Fruit fly (Drosophila melanogaster) whole organism, adult: ENCODE results near the gene CG6481.

Source experiments
- CG12768 ChIP-seq: fragments of 200-800 bp; sonication (Bioruptor generic); optimal IDR thresholded peaks from 2 replicates; lab custom pipeline; 2017; ENCODE audit warnings: missing biosample characterization, missing genetic modification characterization, mild to moderate bottlenecking, moderate library complexity, missing genetic modification reagents
- CG7045 ChIP-seq: fragments of 200-800 bp; sonication (Bioruptor generic); optimal IDR thresholded peaks from 2 replicates; lab custom pipeline; 2017; ENCODE audit warnings: missing biosample characterization, mild to moderate bottlenecking, missing genetic modification characterization
- Hr96 ChIP-seq: fragments of 200-800 bp; sonication (Bioruptor generic); optimal IDR thresholded peaks from 2 replicates; lab custom pipeline; 2016; ENCODE audit warnings: missing biosample characterization, missing genetic modification characterization
- cic ChIP-seq: fragments of 200-800 bp; sonication (Bioruptor generic); optimal IDR thresholded peaks from 2 replicates; lab custom pipeline; 2017; ENCODE audit warnings: missing biosample characterization, mild to moderate bottlenecking, missing genetic modification characterization, moderate library complexity

dm6 chrX:18560584-18560983, 38.3 kb upstream of the CG6481 start:
- TF ChIP-seq cic (GFP tag; lab: Kevin White, UChicago) (no peak), Hr96 (GFP tag; lab: Kevin White, UChicago) (no peak), CG12768 (GFP tag; lab: Kevin White, UChicago) (no peak), CG7045 (GFP tag; lab: Kevin White, UChicago) (no peak)
